Fruit fly (Drosophila melanogaster) whole organism: ENCODE measurements around the gene lectin-21Cb.

Source experiments
- CG8478 ChIP-seq: fragments of >200 bp; optimal IDR thresholded peaks from 2 replicates; lab custom pipeline; 2018; ENCODE audit warnings: inconsistent platforms
- Dll ChIP-seq: fragments of >200 bp; optimal IDR thresholded peaks from 2 replicates; lab custom pipeline; 2017
- EcR ChIP-seq, 2 experiments: fragments of >200 bp; optimal IDR thresholded peaks; 2 replicates each; lab custom pipeline; 2017; ENCODE audit warnings: missing biosample characterization in 2 of 2, missing genetic modification characterization in 2 of 2, missing genetic modification reagents in 2 of 2
- pan ChIP-seq: fragments of >200 bp; optimal IDR thresholded peaks from 2 replicates; lab custom pipeline; 2017
- psq ChIP-seq: fragments of >200 bp; optimal IDR thresholded peaks from 2 replicates; lab custom pipeline; 2017
- usp ChIP-seq: fragments of >200 bp; optimal IDR thresholded peaks from 2 replicates; lab custom pipeline; 2017; ENCODE audit warnings: missing biosample characterization, missing genetic modification characterization, mixed read lengths

The lectin-21Cb gene

DNA sequence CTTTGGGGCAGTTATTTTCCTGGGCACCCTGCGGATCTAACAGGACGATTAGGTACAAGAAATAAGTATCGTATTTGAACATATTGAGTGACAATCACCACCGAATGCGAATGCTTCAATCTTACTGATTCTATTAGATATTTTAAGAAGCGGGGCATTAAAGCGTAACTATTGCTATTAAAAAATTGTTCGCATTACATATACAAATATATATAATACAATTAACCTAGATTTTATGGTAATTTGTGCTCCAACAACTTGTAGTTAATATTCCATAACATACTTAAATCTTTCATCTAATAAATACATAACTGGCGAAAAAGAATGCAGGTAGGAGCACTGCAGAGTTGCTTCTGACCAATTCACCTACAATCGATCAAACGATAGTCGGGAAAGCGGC is at the start of gene lectin-21Cb:
TSS of gene lectin-21Cb (minus strand) at position 101 of the 400 bp plus-strand sequence.
- TF ChIP-seq Dll (no peak), CG8478 (lab: Kevin White, UChicago) (no peak), pan (lab: Kevin White, UChicago) (no peak), psq (lab: Kevin White, UChicago) (no peak), usp (GFP tag; lab: Kevin White, UChicago) (no peak), EcR (GFP tag; optimal IDR thresholded peaks at IDR 0.05; lab: Kevin White, UChicago) (no peak)

DNA sequence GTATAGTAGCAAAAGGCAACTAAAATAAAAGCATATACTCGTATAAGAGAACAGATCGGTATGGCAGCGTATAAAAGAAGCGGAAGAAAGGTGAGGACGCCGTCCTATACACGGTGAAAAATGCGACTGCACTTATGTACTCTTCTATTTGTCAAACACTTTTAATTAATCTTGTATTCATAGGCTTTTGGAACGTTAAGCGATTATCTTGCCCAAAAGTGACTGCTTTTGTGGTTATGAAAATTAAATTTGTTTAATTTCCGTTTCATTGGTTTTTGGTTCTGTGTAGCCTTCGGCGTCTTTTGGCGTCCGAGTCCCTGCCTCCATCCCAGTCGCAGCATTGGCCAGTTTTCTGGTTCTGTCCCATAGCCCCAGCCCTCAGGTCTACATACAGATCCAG is 49.8 kb upstream of the lectin-21Cb start:
- TF ChIP-seq pan (lab: Kevin White, UChicago), result no peak
- TF ChIP-seq Dll, result no peak
- no peak for TF ChIP-seq usp (GFP tag; lab: Kevin White, UChicago)

DNA sequence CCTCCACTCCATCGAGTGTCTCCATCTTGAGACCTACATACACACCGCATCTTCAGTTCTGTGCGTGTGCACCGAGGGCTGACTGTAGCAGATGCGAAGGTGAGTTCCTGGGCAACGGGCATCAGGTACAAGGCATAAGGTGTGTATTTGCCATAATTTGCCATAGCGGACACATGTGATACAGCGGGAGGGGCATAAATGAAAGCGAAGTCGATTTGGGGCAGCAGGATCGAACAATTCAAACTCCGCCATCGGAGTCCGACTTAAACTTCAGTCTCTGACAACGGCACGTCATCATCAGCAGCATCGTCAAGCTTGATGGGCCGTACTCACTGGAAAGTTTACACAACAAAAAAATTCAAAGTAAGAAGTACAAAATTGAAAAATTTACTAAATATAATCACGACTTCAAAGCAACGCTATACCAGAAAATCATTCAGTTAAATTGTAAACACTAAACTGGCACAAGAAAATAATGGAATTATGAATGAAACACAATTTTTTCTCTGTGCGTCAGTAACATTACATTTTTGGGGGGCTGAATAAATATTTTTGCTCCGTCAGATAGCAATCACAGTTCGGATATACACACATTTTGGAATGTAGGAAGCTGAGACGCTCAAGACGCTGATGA is 48.1 kb upstream of the lectin-21Cb start:
- TF ChIP-seq Dll, result no peak
- no peak for TF ChIP-seq CG8478 (lab: Kevin White, UChicago)
- no peak for TF ChIP-seq pan (lab: Kevin White, UChicago)
- TF ChIP-seq usp (GFP tag; lab: Kevin White, UChicago), result no peak
- no peak for TF ChIP-seq psq (lab: Kevin White, UChicago)
- no peak for TF ChIP-seq EcR (GFP tag; optimal IDR thresholded peaks at IDR 0.05; lab: Kevin White, UChicago)

DNA sequence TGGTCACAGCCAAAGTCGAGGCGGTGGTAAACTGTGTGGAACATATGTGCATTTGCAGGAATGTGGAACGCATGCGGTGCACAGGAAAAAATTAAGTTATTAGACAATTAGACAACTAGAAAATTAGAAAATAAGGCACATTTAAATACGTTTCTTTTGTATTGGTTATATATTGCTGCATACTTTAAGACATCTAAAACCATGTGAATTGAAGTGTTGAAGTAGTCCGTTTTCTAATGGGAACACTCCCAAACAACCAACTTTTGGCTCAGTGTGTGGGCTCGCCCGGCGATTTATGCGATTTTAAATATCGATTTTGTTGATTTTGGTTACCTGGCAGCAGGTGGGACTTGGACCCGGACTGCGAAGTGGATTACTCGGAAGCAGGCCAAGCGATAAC is 43.3 kb upstream of the lectin-21Cb start:
- TF ChIP-seq CG8478 (lab: Kevin White, UChicago), result no peak
- TF ChIP-seq psq (lab: Kevin White, UChicago), result no peak
- TF ChIP-seq Dll, result no peak
- TF ChIP-seq EcR (GFP tag; optimal IDR thresholded peaks at IDR 0.05; lab: Kevin White, UChicago), result no peak
- no peak for TF ChIP-seq pan (lab: Kevin White, UChicago)
- no peak for TF ChIP-seq usp (GFP tag; lab: Kevin White, UChicago)

DNA sequence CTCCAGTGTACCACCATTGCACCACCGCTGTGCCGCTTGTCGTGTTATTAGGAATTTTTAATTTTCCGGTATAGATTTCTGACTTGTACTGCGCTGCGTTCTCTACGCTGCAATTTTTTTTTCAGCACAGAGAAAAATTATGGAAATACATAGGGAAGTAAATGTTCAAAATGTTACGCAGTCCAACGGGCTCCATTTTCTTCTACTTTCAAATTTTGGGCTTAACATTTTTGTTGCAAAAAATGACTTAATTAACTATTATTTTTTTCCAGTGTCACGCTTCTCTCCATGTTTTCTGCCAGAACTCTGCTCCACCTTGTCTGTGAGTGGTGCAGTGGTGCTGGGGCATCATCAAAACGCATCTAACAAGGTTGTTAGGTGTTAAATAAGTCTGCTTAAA is 40.0 kb upstream of the lectin-21Cb start:
- TF ChIP-seq EcR (GFP tag; optimal IDR thresholded peaks at IDR 0.05; lab: Kevin White, UChicago) (no peak), CG8478 (lab: Kevin White, UChicago) (no peak), Dll (no peak), psq (lab: Kevin White, UChicago) (no peak), usp (GFP tag; lab: Kevin White, UChicago) (no peak), pan (lab: Kevin White, UChicago) (no peak)

DNA sequence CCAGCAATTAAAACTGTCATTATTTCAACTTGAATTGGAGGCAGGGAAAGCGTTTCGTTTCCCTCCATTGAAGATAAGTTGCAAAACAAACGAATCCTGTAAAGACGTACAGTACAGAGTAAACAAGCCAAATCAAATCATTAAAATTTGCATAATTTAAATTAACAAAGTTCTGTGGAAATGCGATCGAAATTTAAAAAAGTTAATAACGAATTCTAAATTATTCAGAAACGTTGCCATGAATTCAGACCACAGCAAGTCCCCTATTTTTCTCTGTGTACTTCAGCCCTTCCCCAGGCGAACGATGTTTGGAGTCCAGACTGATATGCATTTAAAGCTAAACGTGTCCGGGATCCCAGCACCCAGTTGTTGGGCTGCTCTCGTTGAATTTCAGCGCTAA is 37.0 kb upstream of the lectin-21Cb start:
- TF ChIP-seq pan (lab: Kevin White, UChicago), result no peak
- TF ChIP-seq EcR (GFP tag; optimal IDR thresholded peaks at IDR 0.05; lab: Kevin White, UChicago), result no peak
- TF ChIP-seq psq (lab: Kevin White, UChicago), result no peak
- TF ChIP-seq usp (GFP tag; lab: Kevin White, UChicago), result no peak
- TF ChIP-seq Dll, result no peak
- TF ChIP-seq CG8478 (lab: Kevin White, UChicago), result no peak

DNA sequence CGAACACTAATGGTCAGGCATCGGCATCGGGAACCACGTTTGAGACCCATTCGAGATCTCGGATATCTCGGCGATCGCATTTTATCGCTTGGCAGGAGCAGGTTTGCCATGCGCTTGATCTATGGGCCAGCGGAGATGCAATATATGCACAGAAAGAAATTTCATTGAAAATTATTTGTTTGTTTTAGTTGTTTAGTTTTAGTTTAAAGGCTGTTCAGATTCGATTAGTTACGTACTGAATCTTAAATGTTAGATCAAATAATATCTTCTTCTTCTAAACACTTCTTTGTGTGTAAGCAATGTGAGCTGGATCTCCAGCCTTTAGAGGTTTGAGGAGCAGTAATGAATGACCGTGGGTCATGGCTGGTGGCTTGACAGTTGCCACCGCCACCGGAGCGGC is 32.8 kb upstream of the lectin-21Cb start:
- TF ChIP-seq psq (lab: Kevin White, UChicago) (no peak), usp (GFP tag; lab: Kevin White, UChicago) (no peak), pan (lab: Kevin White, UChicago) (no peak), EcR (GFP tag; optimal IDR thresholded peaks at IDR 0.05; lab: Kevin White, UChicago) (no peak), Dll (no peak), CG8478 (lab: Kevin White, UChicago) (no peak)

DNA sequence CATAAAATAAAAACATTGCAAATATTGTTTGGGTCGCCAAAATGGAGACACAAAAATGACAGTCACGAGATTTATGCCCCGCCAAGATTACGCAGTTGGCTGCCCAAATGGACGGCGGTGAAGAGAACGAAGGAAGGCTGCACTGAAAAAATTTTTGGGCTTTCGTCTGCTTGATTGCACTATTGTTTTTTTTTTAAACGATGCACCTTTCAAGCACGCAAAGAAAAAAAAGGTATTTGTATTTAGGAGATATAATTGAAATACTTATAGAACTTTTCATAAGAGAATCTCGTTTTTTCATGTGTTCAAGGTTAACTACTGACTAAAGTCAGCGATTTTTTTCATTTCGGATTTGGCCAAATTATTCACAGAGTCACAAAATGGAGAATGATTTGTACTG is 29.9 kb upstream of the lectin-21Cb start:
- no peak for TF ChIP-seq psq (lab: Kevin White, UChicago)
- TF ChIP-seq pan (lab: Kevin White, UChicago), result no peak
- TF ChIP-seq usp (GFP tag; lab: Kevin White, UChicago), result no peak
- no peak for TF ChIP-seq Dll
- no peak for TF ChIP-seq CG8478 (lab: Kevin White, UChicago)
- TF ChIP-seq EcR (GFP tag; optimal IDR thresholded peaks at IDR 0.05; lab: Kevin White, UChicago), result no peak

DNA sequence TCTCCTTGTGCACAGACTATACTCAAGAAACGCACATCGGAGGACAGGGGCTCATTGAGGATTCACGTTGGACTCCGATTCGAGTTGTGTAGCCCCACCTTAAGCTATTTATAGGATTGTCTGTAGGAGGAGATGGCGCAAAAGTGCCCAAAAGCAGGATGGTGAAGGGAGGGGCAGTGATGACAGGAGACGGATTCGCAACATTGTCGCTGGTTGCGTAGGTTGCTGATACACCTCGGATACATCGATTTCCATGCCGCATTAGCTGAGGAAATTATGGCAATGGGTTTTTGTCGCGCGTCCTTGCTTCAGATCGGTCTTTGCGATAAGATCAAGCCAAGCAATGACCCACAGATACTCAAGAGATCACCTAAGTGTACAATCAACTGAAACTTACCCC is 26.6 kb upstream of the lectin-21Cb start:
- no peak for TF ChIP-seq pan (lab: Kevin White, UChicago)
- no peak for TF ChIP-seq psq (lab: Kevin White, UChicago)
- TF ChIP-seq EcR (GFP tag; optimal IDR thresholded peaks at IDR 0.05; lab: Kevin White, UChicago), result no peak
- TF ChIP-seq usp (GFP tag; lab: Kevin White, UChicago), result no peak
- TF ChIP-seq CG8478 (lab: Kevin White, UChicago), result no peak
- TF ChIP-seq Dll, result no peak

DNA sequence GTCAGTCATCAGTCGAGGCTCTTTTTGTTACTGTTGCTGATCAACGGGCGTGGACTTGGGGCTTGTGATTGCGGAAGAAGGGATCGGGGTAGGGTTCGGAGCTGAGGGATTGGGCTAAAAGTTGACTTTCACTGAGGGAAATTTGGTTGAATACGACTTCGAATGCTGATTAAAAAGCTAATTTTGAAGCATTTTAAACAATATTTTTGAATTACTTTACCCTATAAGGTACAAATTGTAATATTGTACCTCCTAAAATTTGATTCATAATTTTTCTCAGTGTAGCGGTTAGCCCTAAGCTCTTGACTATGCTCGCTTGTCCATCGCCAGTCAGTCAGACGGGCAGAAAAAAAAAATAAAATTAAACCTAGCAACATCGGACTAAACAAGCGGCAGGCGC is 25.5 kb upstream of the lectin-21Cb start:
- TF ChIP-seq CG8478 (lab: Kevin White, UChicago) (no peak), usp (GFP tag; lab: Kevin White, UChicago) (no peak)

DNA sequence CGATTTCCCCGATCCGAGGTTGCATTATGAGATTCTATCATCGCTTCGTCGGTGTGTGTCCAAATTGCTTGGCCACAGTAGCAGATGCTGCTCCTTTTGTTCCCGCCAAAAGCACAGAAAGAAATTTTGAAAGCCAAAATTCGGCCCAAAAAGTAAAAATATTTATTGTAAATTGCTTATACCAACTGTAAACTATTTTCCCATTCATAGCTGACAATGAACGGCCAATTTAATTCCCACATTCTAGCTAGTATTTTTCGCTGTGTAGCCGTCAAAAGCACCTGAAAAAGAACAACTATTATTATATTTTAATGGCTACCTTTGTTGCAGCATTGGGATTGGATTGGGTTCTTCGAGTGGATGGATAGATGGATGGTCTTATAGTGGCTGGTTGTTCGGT is 15.5 kb upstream of the lectin-21Cb start:
- TF ChIP-seq Dll (no peak), psq (lab: Kevin White, UChicago) (no peak), EcR (GFP tag; optimal IDR thresholded peaks at IDR 0.05; lab: Kevin White, UChicago) (no peak), pan (lab: Kevin White, UChicago) (no peak), CG8478 (lab: Kevin White, UChicago) (no peak)

DNA sequence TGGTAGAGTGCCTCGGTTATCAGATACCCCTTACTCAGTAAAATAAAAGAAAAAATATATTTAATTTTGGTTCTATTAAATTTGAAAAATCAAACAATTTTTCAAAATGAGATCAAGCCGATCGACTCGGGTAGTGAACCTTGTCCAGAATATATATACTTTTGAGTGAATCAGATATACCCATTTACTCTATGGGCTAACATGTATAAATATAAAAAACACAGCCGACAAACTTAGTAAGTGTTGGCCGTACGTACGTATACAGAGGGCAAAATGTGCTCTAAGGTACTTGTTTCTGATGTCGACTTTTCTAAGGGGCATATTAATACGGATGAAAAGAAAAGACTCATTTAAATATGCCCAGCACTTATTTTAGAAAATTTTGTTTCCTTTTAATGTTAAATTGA is 13.2 kb upstream of the lectin-21Cb start:
- TF ChIP-seq usp (GFP tag; lab: Kevin White, UChicago), result no peak
- TF ChIP-seq pan (lab: Kevin White, UChicago), result peak; percentile 77

DNA sequence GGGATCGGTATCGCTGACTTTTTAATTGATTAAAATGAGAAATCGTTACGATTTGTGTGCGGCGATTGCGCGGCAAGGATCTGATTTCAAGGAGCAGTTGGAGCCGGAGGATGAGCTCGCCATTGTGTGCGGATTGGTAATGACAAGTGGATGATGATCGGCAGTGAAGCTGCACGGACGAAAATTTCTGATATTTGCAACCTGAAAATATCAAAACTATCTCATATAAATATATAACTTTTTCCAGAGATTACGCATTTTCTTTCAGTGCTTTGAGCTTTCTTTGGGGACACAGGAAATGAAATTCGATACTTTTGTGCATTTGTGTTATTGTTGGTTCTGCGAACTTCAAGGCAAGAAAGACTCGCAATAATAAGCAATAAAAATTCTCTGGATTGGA is 12.2 kb upstream of the lectin-21Cb start:
- TF ChIP-seq pan (lab: Kevin White, UChicago) (no peak), CG8478 (lab: Kevin White, UChicago) (no peak), usp (GFP tag; lab: Kevin White, UChicago) (no peak), Dll (no peak), EcR (GFP tag; optimal IDR thresholded peaks at IDR 0.05; lab: Kevin White, UChicago) (no peak), psq (lab: Kevin White, UChicago) (no peak)
